Fruit fly (Drosophila melanogaster): ENCODE measurements around the gene Drsl6.

dm6 chr3L:3325597-3325924 is 10.7 kb downstream of the Drsl6 start:
- TF ChIP-seq EcR (GFP tag; optimal IDR thresholded peaks at IDR 0.05) = no peak
- no peak for TF ChIP-seq D1 (tag; optimal IDR thresholded peaks at IDR 0.05)
- TF ChIP-seq rn (GFP tag; IDR thresholded peaks at IDR 0.05) = no peak
- TF ChIP-seq Pif1B (GFP tag; optimal IDR thresholded peaks at IDR 0.05) = no peak
- TF ChIP-seq CG8301 (tag; optimal IDR thresholded peaks at IDR 0.05) = no peak
- no peak for TF ChIP-seq Ets98B (GFP tag; IDR thresholded peaks at IDR 0.05)
- no peak for TF ChIP-seq CG13204 (GFP tag; optimal IDR thresholded peaks at IDR 0.05)
- no peak for TF ChIP-seq CG17806 (tag; optimal IDR thresholded peaks at IDR 0.05)
